Worm (Caenorhabditis elegans) whole organism, midembryonic: Measurements from ENCODE around the gene srm-5.

Experiments used
- T22C8.4 ChIP-seq: fragments of 200-800 bp; sonication (Bioruptor generic); IDR thresholded peaks from 2 replicates; pipeline ENCODE4 v1.3.6; 2022; ENCODE audit warnings: missing genetic modification characterization, missing compliant biosample characterization
- cog-1 ChIP-seq: sonication (generic microtip); optimal IDR thresholded peaks from 2 replicates; lab custom pipeline; 2016; ENCODE audit warnings: missing genetic modification characterization, missing compliant biosample characterization
- flt-1 ChIP-seq: fragments of 200-800 bp; sonication (Bioruptor generic); IDR thresholded peaks from 2 replicates; pipeline ENCODE4 v1.3.6; 2022; ENCODE audit warnings: missing genetic modification characterization, missing compliant biosample characterization
- klf-2 ChIP-seq: fragments of 200-800 bp; sonication (Bioruptor generic); conservative IDR thresholded peaks from 2 replicates; pipeline ENCODE4 v1.3.6; 2022; ENCODE audit warnings: missing genetic modification reagents, missing genetic modification characterization, missing compliant biosample characterization
- med-1 ChIP-seq: sonication (generic microtip); optimal IDR thresholded peaks from 2 replicates; lab custom pipeline; 2017; ENCODE audit warnings: missing genetic modification characterization, mild to moderate bottlenecking, missing compliant biosample characterization, antibody characterized with exemption, missing genetic modification reagents; ENCODE audit not compliant: insufficient read depth
- ref-1 ChIP-seq: fragments of 200-800 bp; sonication (Bioruptor generic); conservative IDR thresholded peaks from 2 replicates; pipeline ENCODE4 v1.3.6; 2022; ENCODE audit warnings: missing genetic modification reagents, missing genetic modification characterization, missing compliant biosample characterization
- tab-1 ChIP-seq: fragments of 200-800 bp; sonication (Bioruptor generic); IDR thresholded peaks from 2 replicates; pipeline ENCODE4 v1.3.6; 2022; ENCODE audit warnings: missing genetic modification characterization, missing compliant biosample characterization
- ztf-23 ChIP-seq: fragments of 200-800 bp; sonication (Bioruptor generic); IDR thresholded peaks from 2 replicates; pipeline ENCODE4 v1.3.6; 2022; ENCODE audit warnings: missing genetic modification reagents, missing genetic modification characterization, missing compliant biosample characterization
- ztf-29 ChIP-seq: fragments of 200-800 bp; sonication (Bioruptor generic); IDR thresholded peaks from 2 replicates; pipeline ENCODE4 v1.3.6; 2022; ENCODE audit warnings: missing genetic modification reagents, missing genetic modification characterization, missing compliant biosample characterization

Gene srm-5

ce11 chrV:14320730-14321319 is 14.2 kb upstream of the srm-5 start:
- TF ChIP-seq tab-1 (GFP tag; lab: Robert Waterston, UW) = no peak
- no peak for TF ChIP-seq T22C8.4 (GFP tag; lab: Robert Waterston, UW)
- TF ChIP-seq flt-1 (GFP tag; lab: Robert Waterston, UW) = no peak
- no peak for TF ChIP-seq ztf-29
- TF ChIP-seq med-1 (GFP tag; lab: Kevin White, UChicago) = no peak
- TF ChIP-seq cog-1 (tag; lab: Kevin White, UChicago) = no peak
- no peak for TF ChIP-seq ztf-23 (GFP tag; lab: Robert Waterston, UW)
- no peak for TF ChIP-seq klf-2 (GFP tag; lab: Robert Waterston, UW)
- no peak for TF ChIP-seq ref-1 (GFP tag; lab: Robert Waterston, UW)

- no peak for TF ChIP-seq klf-2 (GFP tag; lab: Robert Waterston, UW)
These were observed 12.3 kb upstream of the srm-5 start, which contains the start of gene F47B8.3 for ce11 chrV:14322743-14323142. F47B8.3 (minus strand) TSS chrV:14323003.

- no peak for TF ChIP-seq ztf-23 (GFP tag; lab: Robert Waterston, UW)
- no peak for TF ChIP-seq ref-1 (GFP tag; lab: Robert Waterston, UW)
- TF ChIP-seq flt-1 (GFP tag; lab: Robert Waterston, UW) = no peak
- TF ChIP-seq tab-1 (GFP tag; lab: Robert Waterston, UW) = no peak
- no peak for TF ChIP-seq cog-1 (tag; lab: Kevin White, UChicago)
- no peak for TF ChIP-seq klf-2 (GFP tag; lab: Robert Waterston, UW)
- no peak for TF ChIP-seq ztf-29
These were observed 10.2 kb upstream of the srm-5 start, which contains the start of the genes F47B8.4 and F47B8.18 for ce11 chrV:14324502-14325467. F47B8.4 (minus strand) TSS chrV:14324673. F47B8.18 (minus strand) TSS chrV:14325464.

ce11 chrV:14327776-14328175 is 7.2 kb upstream of the srm-5 start, which contains the start of gene F47B8.5:
F47B8.5 (minus strand) TSS chrV:14327876.
- TF ChIP-seq cog-1 (tag; lab: Kevin White, UChicago) = no peak
- TF ChIP-seq ztf-23 (GFP tag; lab: Robert Waterston, UW) = no peak
- TF ChIP-seq ref-1 (GFP tag; lab: Robert Waterston, UW) = no peak
- TF ChIP-seq flt-1 (GFP tag; lab: Robert Waterston, UW) = no peak
- TF ChIP-seq ztf-29 = no peak
- no peak for TF ChIP-seq klf-2 (GFP tag; lab: Robert Waterston, UW)
- TF ChIP-seq med-1 (GFP tag; lab: Kevin White, UChicago) = no peak
- no peak for TF ChIP-seq T22C8.4 (GFP tag; lab: Robert Waterston, UW)
- TF ChIP-seq tab-1 (GFP tag; lab: Robert Waterston, UW) = no peak

ce11 chrV:14328806-14329205 is 6.2 kb upstream of the srm-5 start, which contains the start of gene pepm-1:
pepm-1 (plus strand) TSS chrV:14329106.
- TF ChIP-seq med-1 (GFP tag; lab: Kevin White, UChicago) (no peak), klf-2 (GFP tag; lab: Robert Waterston, UW) (no peak), flt-1 (GFP tag; lab: Robert Waterston, UW) (no peak), ztf-29 (no peak), ztf-23 (GFP tag; lab: Robert Waterston, UW) (no peak), tab-1 (GFP tag; lab: Robert Waterston, UW) (no peak), cog-1 (tag; lab: Kevin White, UChicago) (no peak), T22C8.4 (GFP tag; lab: Robert Waterston, UW) (no peak), ref-1 (GFP tag; lab: Robert Waterston, UW) (no peak)

- TF ChIP-seq flt-1 (GFP tag; lab: Robert Waterston, UW) = no peak
- TF ChIP-seq T22C8.4 (GFP tag; lab: Robert Waterston, UW) = no peak
- TF ChIP-seq klf-2 (GFP tag; lab: Robert Waterston, UW) = no peak
- no peak for TF ChIP-seq ztf-29
- no peak for TF ChIP-seq cog-1 (tag; lab: Kevin White, UChicago)
- no peak for TF ChIP-seq ref-1 (GFP tag; lab: Robert Waterston, UW)
These were observed 3.5 kb upstream of the srm-5 start, which contains the start of gene F47B8.8 for ce11 chrV:14331477-14331876. F47B8.8 (plus strand) TSS chrV:14331733.

ce11 chrV:14333116-14333515 is 1.9 kb upstream of the srm-5 start, which contains the start of gene srm-4:
srm-4 (plus strand) TSS chrV:14333416.
- TF ChIP-seq tab-1 (GFP tag; lab: Robert Waterston, UW) (no peak), T22C8.4 (GFP tag; lab: Robert Waterston, UW) (no peak), cog-1 (tag; lab: Kevin White, UChicago) (no peak), ref-1 (GFP tag; lab: Robert Waterston, UW) (no peak), klf-2 (GFP tag; lab: Robert Waterston, UW) (no peak), ztf-23 (GFP tag; lab: Robert Waterston, UW) (no peak), med-1 (GFP tag; lab: Kevin White, UChicago) (no peak), ztf-29 (no peak), flt-1 (GFP tag; lab: Robert Waterston, UW) (no peak)

ce11 chrV:14336655-14337054 is 1.7 kb downstream of the srm-5 start, which contains the start of gene srm-6:
srm-6 (plus strand) TSS chrV:14336955.
- no peak for TF ChIP-seq flt-1 (GFP tag; lab: Robert Waterston, UW)

ce11 chrV:14341672-14342071 is 6.7 kb downstream of the srm-5 start, which contains the start of gene F47B8.10:
F47B8.10 (plus strand) TSS chrV:14341972.
- TF ChIP-seq ztf-29 (no peak), flt-1 (GFP tag; lab: Robert Waterston, UW) (no peak), klf-2 (GFP tag; lab: Robert Waterston, UW) (no peak), cog-1 (tag; lab: Kevin White, UChicago) (no peak), T22C8.4 (GFP tag; lab: Robert Waterston, UW) (no peak), med-1 (GFP tag; lab: Kevin White, UChicago) (no peak), tab-1 (GFP tag; lab: Robert Waterston, UW) (no peak), ref-1 (GFP tag; lab: Robert Waterston, UW) (no peak), ztf-23 (GFP tag; lab: Robert Waterston, UW) (no peak)
